Fruit fly (Drosophila melanogaster) whole organism, embryonic: ENCODE measurements around the gene CG13931.

ENCODE experiments used
- Ada2b ChIP-seq: fragments of 200-800 bp; sonication (Bioruptor generic); IDR thresholded peaks from 2 replicates; pipeline ENCODE4 v1.3.6; 2022; ENCODE audit warnings: missing biosample characterization, missing genetic modification characterization
- Antp ChIP-seq: fragments of 200-800 bp; sonication (Bioruptor generic); optimal IDR thresholded peaks from 3 replicates; lab custom pipeline; 2016; ENCODE audit warnings: missing biosample characterization, missing genetic modification characterization
- Atf6 ChIP-seq: fragments of 200-800 bp; sonication (Bioruptor generic); IDR thresholded peaks from 2 replicates; pipeline ENCODE4 v1.3.6; 2022; ENCODE audit warnings: missing biosample characterization, missing genetic modification characterization
- CG17802 ChIP-seq: fragments of 200-800 bp; sonication (Bioruptor generic); optimal IDR thresholded peaks from 2 replicates; lab custom pipeline; 2018; ENCODE audit warnings: missing biosample characterization, mild to moderate bottlenecking, missing genetic modification characterization, moderate library complexity
- CG6175 ChIP-seq: fragments of 200-800 bp; sonication (Bioruptor generic); IDR thresholded peaks from 3 replicates; pipeline ENCODE4 v1.3.6; 2022; ENCODE audit warnings: missing biosample characterization, missing genetic modification characterization
- CG8478 ChIP-seq: fragments of >200 bp; optimal IDR thresholded peaks from 2 replicates; lab custom pipeline; 2018
- CrebB ChIP-seq: fragments of 200-800 bp; sonication (Bioruptor generic); optimal IDR thresholded peaks from 3 replicates; lab custom pipeline; 2018; ENCODE audit warnings: missing biosample characterization, mild to moderate bottlenecking, missing genetic modification characterization
- Sin3A ChIP-seq: fragments of >200 bp; optimal IDR thresholded peaks from 2 replicates; lab custom pipeline; 2018
- az2 ChIP-seq: fragments of 200-800 bp; sonication (Bioruptor generic); optimal IDR thresholded peaks from 3 replicates; lab custom pipeline; 2016; ENCODE audit warnings: missing biosample characterization, missing genetic modification characterization
- crc ChIP-seq: fragments of 200-800 bp; sonication (Bioruptor generic); optimal IDR thresholded peaks from 2 replicates; lab custom pipeline; 2016; ENCODE audit warnings: missing biosample characterization, missing genetic modification characterization
- h ChIP-seq: fragments of >200 bp; optimal IDR thresholded peaks from 2 replicates; lab custom pipeline; 2017
- ind ChIP-seq: fragments of 200-800 bp; sonication (Bioruptor generic); optimal IDR thresholded peaks from 3 replicates; lab custom pipeline; 2016; ENCODE audit warnings: missing biosample characterization, missing genetic modification characterization
- pan ChIP-seq, 4 experiments: fragments of >200 bp in 3 of 4; fragments of 200-800 bp in 1 of 4; sonication (Bioruptor generic) in 1 of 4; optimal IDR thresholded peaks in 3 of 4; IDR thresholded peaks in 1 of 4; 2 replicates each; pipeline versions ENCODE4 v1.3.6 to Lab custom; 2017 to 2022; ENCODE audit warnings: missing biosample characterization in 2 of 4, missing genetic modification characterization in 2 of 4, mixed read lengths in 1 of 4

DNA sequence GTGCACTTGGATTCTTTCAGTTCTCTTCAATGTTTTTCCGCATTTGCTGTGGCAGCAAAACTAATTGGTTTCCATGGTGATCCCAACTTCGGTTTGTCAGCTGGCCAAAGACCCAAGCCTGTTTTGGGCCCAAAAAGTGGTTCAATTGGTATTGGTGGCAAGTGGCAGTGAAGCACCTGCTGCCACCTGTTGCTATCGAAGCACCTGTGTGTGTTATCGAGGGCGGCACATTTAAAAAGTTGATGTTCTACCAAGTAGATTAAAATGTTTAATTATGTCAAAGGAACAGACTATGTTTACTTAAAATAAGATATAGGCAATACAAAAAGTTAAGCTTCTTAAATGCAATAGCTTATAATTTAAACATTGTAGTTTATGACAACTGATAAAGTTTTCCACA is 33.4 kb upstream of the CG13931 start, which contains the start of gene Oseg4:
- no peak for TF ChIP-seq Sin3A (lab: Kevin White, UChicago)
- no peak for TF ChIP-seq ind (GFP tag; lab: Kevin White, UChicago)
- TF ChIP-seq Antp = no peak
- no peak for TF ChIP-seq az2 (GFP tag; lab: Kevin White, UChicago)
- TF ChIP-seq Atf6 (GFP tag; lab: Robert Waterston, UW) = no peak
- no peak for TF ChIP-seq pan (optimal IDR thresholded peaks at IDR 0.05; lab: Kevin White, UChicago)
- no peak for TF ChIP-seq pan (GFP tag; optimal IDR thresholded peaks at IDR 0.05 in 1 of 2, IDR thresholded peaks at IDR 0.05 in 1 of 2)
- TF ChIP-seq CG8478 = no peak
- TF ChIP-seq CG6175 (GFP tag; lab: Robert Waterston, UW) = no peak
- TF ChIP-seq Ada2b (GFP tag; lab: Robert Waterston, UW) = no peak
- no peak for TF ChIP-seq crc
- no peak for TF ChIP-seq h
- TF ChIP-seq CrebB (tag; lab: Kevin White, UChicago) = no peak
- TF ChIP-seq CG17802 (tag; lab: Kevin White, UChicago) = no peak
